Fruit fly (Drosophila melanogaster): ENCODE data around the gene Cds.

Gene Cds

DNA sequence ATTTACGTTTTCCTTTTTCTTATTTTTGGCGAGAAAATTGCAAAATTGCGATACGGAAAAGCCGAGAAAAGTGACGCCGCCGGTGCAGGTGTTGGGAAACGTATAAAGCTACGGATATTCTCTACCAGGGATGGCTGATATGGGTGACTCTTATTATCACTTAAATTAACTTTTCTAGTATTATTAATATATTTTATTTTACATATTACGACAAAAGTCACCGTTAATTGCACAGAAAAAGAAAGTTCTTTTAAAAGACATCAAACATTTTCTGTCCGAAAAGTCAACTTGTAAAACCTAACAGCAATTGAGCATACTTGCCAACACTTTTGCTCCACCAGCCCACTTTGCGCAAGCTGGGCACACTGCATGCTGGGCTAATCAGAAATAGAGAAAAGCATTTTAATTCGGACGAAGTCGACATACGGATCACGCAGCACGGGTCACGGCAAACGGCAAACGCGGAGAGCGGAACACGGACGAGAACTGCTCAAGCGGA is at the start of gene Cds, which contains the start of gene Uba2:
Gene Cds (plus strand): TSS at position 51 of the 499 bp plus-strand sequence.
Gene Uba2 (minus strand): TSS at position 107 of the 499 bp plus-strand sequence.
- TF ChIP-seq noc (tag; optimal IDR thresholded peaks at IDR 0.05) = peak; percentile 93

DNA sequence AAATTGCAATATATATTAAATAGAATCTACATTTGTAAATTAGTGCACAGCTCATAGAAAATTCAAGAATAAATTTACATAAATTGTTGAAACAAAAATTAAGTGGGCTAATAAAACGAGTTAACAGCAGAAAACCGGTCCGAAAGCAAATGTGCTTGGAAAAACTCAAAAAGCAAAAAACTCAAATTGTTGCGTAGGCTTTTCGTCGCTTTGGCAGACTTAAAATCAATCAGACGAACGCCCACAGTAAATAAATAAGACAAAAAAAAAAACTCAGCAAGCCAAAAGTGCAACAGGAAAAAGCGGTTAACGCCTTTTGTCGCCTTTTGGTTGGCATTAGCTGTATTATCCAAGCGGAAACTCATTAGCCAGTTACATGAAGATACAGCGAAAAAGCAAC is 49.6 kb upstream of the Cds start:
- TF ChIP-seq noc (tag; optimal IDR thresholded peaks at IDR 0.05) = no peak

DNA sequence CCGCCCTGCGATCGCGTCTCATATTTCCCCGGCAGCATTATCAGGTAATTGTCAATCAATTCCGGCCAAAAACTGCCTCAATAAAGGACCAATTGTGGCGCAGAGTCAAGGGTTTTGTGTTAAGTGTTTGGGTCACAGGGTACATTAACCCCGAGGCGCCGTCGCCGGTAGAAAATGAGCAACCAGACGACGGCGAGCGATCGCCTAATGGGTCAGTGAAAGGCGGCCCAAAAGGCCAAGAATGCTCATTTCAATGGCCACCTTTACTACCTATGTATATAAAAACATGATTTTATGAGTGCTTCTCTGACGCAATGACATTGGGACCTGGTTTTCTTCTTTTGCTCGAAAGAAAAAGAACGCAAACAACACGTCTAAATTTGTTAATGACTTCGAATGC is 48.0 kb upstream of the Cds start:
- no peak for TF ChIP-seq noc (tag; optimal IDR thresholded peaks at IDR 0.05)

DNA sequence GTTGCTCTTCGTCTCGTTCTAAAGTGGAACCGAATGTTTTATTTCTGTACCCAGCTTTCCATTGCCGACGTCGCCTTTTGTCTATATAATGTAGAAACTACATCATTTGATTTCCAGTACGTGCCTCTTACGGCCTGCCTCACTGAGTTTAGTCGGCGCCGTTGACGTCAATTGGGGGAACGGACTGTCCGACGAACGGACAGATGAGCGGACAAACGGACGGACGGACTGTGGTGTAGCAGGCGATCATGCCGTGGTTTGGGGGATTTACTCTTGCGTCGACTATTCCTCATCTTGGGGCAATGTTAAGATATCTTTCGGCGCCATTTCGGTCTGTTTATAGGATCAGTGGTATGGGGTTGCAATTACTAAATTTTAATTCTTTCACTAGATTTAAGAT is 46.8 kb upstream of the Cds start:
- TF ChIP-seq noc (tag; optimal IDR thresholded peaks at IDR 0.05) = no peak

DNA sequence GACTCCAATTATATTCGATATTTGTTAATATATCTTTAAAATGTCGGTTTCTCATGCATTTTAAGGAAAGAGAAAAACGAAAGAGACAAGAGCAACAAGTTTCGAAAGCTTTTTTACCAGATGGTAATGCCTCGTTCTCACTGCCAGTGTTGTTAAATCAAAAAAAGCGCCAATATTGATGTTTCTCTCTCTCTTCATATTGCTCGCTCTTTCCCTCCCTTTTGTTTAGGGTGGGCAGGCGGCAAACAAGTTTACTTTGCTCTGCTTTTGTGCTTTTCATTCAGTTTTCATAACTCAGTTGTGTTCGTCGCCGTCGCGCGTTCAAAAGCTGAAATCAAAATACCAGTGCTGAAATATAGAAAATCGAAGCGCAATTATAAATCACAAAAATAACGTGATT is 45.7 kb upstream of the Cds start:
- peak; percentile 28 for TF ChIP-seq noc (tag; optimal IDR thresholded peaks at IDR 0.05)

DNA sequence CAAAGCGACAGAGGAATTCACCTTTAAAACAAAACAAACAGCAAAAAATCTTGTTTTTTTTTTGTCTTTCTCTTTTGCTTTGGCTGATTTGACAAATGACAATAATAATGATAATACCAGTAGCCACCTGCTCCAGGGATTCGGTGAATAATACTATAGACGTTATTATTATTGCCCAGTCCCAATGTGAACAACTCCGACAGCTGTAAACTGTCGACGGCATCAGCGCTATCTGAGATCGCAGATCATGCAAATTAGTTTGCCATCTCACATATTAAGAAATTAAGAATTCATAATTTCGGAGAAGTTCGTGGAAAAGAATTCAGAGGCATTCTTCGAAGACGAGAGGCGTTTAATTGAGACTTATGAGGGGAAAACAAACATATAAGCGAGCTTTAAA is 41.3 kb upstream of the Cds start:
- no peak for TF ChIP-seq noc (tag; optimal IDR thresholded peaks at IDR 0.05)

DNA sequence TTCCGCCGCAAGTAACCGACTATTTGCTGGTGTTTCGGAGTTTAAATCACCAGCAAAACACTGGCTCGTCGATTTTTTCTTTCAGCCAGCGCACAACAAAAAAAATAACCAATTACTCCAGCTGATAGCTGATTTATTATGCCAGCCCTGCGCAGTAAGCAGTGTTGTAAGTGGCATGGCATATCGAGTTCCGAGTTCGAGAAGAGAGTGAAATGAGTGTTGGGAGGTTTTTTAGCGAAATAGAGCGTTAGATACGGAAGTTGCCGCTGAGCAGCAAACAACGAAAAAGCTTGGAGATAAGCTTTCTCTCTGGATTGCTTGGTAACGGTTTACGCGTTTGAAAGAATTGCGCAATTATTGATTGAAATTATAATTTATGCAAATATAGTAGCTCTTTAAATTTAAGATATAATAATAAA is 35.9 kb upstream of the Cds start, which contains the start of gene CG7565:
Gene CG7565 (minus strand): TSS at position 137 of the 419 bp plus-strand sequence.
- peak; percentile 71 for TF ChIP-seq noc (tag; optimal IDR thresholded peaks at IDR 0.05)

DNA sequence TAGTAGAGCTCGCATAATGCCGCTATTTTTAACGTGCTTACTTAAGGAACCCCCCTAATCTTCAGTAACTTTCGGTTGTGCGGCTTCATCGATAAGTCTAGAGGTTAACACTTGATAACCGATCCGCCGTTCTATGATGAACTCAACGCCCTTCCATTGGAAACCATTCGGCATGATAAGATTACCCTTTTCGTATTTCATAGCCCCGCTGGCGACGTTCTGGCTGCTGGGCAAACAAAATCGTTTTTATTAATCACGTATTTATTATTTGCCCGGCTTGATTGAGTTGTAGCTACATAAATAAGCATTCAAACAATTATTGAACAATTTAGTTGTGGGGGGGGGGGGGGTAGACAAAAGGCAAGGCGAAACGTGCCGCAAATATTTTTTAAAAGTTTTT is 34.0 kb upstream of the Cds start:
- TF ChIP-seq noc (tag; optimal IDR thresholded peaks at IDR 0.05) = peak; percentile 62

DNA sequence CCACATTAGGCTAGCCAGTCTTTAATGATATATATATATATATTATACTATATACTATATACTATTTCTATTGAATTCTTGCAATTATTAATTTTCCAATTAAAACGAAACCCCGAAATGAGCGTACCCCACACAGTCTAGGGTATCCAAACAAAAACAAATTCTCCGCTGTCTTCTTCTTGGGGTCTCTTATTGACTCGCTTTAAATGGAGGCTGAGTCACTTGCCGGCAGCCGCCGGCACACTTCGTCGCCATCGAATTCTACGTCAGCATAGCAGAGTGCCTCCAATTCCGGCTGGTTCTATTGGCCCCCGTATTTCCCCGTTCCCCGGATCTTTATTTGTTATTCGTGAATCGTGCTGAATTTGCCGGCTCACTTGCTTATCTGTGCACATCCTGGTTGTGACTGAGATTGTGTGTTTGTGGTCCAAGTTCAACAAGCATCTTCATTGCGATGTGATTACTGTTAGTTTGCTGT is 32.9 kb upstream of the Cds start:
- TF ChIP-seq noc (tag; optimal IDR thresholded peaks at IDR 0.05) = peak; percentile 73

DNA sequence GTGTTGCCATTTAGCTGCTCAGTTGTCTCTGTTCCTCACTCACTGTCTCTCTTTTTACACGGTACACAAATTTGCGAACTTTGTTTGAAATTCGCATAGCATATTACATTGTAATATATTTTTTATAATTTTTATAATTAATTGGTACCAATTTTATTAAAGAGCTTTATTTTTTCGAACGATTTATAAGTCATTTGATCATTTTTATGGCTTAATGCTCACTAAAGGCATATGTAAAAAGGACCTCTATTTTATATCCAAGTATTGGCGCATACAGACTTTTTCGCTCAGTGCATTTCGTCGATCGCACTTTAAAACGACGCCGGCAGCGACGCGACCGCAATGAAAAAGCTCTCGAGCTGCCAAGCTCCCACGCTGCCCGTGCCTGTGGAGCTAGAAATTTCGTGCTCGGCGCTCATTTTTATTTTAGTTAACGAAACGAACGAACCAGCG is 31.4 kb upstream of the Cds start:
- peak; percentile 99 for TF ChIP-seq noc (tag; optimal IDR thresholded peaks at IDR 0.05)

DNA sequence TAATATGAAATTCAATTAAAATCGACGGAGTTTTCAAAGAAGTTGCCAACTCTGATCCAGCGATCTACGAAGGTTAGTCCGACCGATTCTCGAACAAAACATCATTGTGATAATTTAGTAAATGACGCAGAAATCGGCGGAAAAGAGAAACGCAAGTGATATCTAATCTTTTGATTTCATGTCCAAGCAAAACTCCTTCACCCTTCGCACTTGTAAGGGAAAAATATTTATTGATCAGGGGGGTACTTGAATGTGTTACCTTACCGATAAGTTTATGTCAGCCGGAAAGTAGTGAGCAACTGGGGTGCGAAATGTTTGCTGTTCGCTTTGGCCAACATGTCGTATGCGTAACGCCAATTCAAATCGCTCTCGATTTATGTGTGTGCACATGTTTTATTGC is 30.5 kb upstream of the Cds start:
- TF ChIP-seq noc (tag; optimal IDR thresholded peaks at IDR 0.05) = no peak

DNA sequence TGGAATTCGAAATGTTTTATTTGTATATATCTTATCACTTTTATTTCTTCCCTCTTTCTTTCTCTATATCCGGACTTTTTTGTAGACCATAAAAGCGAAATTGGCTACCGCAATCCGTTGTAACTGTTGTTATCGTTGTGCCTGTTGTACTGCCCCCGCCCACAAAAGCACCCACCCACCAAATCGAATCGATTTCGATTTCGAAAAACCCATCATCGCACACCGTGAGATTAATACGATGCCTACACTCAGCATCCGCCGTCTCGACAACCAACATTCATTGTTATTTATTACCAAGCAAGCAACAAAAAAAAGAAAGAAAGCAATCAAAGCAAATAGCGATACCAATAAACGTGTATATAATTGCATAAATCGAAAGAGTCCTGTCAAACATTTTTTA is 19.4 kb upstream of the Cds start:
- TF ChIP-seq noc (tag; optimal IDR thresholded peaks at IDR 0.05) = no peak

DNA sequence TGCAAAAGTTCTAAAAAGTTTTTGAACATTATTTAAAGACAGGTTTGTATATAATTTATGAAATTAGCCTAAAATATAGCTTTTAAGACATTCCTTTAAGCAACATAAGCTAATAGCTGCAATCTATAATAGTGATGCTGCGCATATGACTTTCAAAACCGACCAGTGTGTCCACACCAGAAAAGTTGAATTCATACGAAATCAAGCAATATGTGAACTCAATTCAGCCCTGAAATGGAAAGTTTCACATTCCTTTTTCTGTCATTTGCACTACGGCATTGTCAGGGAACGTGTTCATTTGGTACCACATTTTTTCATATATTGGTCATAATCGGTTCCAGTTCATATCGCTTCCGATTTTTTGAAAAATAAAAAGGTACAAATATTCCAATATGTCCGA is 18.7 kb upstream of the Cds start, which contains the start of gene fan:
Gene fan (plus strand): TSS at position 247 of the 400 bp plus-strand sequence.
- no peak for TF ChIP-seq noc (tag; optimal IDR thresholded peaks at IDR 0.05)

DNA sequence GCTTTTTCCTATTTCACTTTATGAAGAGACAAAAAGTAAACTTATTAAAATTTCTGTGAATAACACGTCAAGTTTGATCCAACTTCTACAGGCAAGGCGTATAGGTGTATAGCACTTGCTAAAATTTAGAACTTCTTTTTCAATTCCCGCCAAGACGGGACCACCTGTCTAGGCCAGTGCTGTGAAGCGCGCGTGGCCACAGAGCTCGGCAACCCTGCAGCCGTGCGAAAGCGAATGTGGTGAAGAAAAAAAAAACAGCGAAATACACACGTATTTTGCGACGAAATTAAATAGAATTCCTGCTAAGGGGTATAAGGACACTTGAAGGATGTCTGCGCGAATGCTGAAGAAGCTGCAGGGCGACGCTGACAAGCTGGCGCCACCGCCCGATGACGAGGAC is 17.4 kb upstream of the Cds start, which contains the start of gene Nulp1:
Gene Nulp1 (plus strand): TSS at position 198 of the 400 bp plus-strand sequence.
- no peak for TF ChIP-seq noc (tag; optimal IDR thresholded peaks at IDR 0.05)

DNA sequence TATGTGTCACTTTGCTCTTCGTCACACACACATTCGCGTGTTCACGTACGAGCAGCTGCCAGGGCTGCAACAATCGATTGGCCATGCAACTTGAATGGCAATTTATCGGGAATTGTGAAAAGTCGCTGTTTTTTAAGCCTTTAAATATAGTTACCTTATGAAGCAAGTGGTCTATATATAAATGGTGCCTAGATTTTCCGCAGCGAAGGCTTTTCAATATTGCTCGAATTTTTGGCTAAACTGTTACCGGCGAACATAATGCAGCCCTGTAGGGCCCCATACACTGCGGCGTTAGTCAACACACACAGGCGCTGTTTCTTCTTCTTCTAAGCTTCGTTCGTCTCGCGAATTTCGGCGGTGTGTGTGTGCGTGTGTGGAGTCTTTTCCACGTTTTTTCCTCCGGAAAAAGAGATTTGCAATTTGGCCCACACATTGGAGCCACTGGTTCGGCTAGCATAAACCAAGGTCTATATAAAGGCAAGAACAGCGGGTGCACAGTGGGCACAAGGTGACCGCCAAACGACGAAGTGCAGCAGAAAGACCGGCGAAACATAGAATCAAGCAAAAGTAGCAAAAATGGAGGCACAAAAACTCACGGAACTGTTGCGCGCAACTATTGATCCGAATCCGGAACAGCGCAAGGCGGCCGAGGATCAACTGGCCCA is 11.6 kb upstream of the Cds start, which contains the start of the genes Arp3 and msk:
Gene Arp3 (minus strand): TSS at position 39 of the 665 bp plus-strand sequence.
Gene msk (plus strand): TSS at position 316 of the 665 bp plus-strand sequence.
- TF ChIP-seq noc (tag; optimal IDR thresholded peaks at IDR 0.05) = peak; percentile 76

DNA sequence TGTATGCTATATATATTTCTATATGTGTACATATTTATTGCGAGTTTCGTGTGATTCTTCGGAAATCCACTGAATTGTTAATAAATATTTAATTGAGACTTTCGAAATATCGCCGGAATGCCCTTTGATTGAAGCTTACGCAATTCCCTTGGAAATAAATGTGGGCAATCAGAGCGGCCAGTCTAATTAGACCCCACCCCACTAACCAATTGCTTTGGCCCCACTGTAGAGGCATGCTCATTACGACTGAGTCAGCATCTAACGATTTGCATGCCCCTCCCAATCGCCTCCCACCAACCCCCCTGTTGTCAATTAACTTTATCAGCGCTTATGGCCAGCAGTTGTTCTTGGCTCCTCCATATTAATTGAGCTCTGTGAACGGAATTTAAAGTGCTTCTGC is 10.8 kb upstream of the Cds start:
- no peak for TF ChIP-seq noc (tag; optimal IDR thresholded peaks at IDR 0.05)

DNA sequence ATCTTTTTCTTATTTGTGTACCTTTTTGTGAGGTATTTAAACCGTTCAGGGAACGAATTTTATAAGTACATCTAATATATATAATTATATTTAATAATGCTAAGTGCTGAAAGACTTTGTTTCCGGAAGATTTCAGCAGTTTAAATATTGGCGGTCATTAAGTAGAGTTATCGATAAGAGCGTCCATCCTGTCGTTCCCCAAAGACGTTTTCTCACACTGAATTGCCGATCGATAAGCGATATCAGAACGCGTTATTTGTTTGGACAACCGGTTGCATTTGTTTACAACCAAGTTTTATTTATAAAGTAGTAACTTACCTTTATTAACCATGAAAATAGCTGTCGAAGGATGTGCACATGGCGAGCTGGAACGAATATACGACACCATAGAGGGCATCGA is 6.0 kb upstream of the Cds start, which contains the start of gene ldbr:
Gene ldbr (plus strand): TSS at position 238 of the 400 bp plus-strand sequence.
- TF ChIP-seq noc (tag; optimal IDR thresholded peaks at IDR 0.05) = no peak

Measured in whole organism, larva.